Worm (Caenorhabditis elegans): Measurements from ENCODE around the gene mrpl-46.

DNA sequence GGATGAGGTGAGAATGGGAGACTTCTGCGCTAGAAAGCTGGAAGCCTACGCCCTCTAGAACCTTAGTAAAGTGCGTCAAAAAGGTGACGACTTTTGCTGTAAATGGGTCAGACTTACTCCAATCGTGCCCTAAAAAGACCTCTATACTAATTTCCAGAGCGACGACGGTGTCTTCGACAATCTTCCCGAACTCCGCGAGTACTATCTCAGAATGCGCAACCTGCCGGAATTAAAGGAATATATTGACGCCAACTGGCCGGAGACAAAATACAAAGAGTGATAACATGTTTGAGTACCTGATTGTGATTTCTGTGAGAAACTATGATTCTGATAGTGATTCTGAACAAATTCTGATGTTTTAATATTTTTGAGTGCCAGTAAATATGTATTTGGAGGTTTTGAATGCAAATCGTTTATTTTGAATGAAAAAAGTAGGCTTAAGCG is 38.6 kb upstream of the mrpl-46 start:
- no peak for TF ChIP-seq gei-17 (GFP tag; optimal IDR thresholded peaks at IDR 0.05)
- no peak for TF ChIP-seq F49E8.2 (tag; optimal IDR thresholded peaks at IDR 0.05; ENCODE audit: insufficient read depth)
- TF ChIP-seq hlh-12 (tag; optimal IDR thresholded peaks at IDR 0.05) = no peak
- TF ChIP-seq nhr-120 (GFP tag; IDR thresholded peaks at IDR 0.05) = no peak

Measured in whole organism, young adult.